Fruit fly (Drosophila melanogaster) whole organism, embryonic: ENCODE results near the gene CG31650.

Source experiments
- CG30403 ChIP-seq: fragments of 200-800 bp; sonication (Bioruptor generic); optimal IDR thresholded peaks from 3 replicates; lab custom pipeline; 2016; ENCODE audit warnings: missing biosample characterization, missing genetic modification characterization
- nerfin-2 ChIP-seq: fragments of 200-800 bp; sonication (Bioruptor generic); IDR thresholded peaks from 2 replicates; pipeline ENCODE4 v1.3.6; 2022; ENCODE audit warnings: missing biosample characterization, missing genetic modification characterization; ENCODE audit not compliant: partially characterized antibody

dm6 chr2L:5000287-5000871, 44.1 kb downstream of the CG31650 start:
- TF ChIP-seq nerfin-2 (GFP tag; lab: Robert Waterston, UW) (no peak), CG30403 (peak; percentile 86)
